Worm (Caenorhabditis elegans) whole organism, L2 larva: ENCODE measurements around the gene M02D8.7.
A peak's percentile ranks its signal among the peaks of the same experiment; 100 is the strongest.

Experiments used
- C34F6.9 ChIP-seq: fragments of 150-350 bp; optimal IDR thresholded peaks from 2 replicates; lab custom pipeline; 2014; ENCODE audit warnings: missing biosample characterization, missing genetic modification characterization
- R02D3.7 ChIP-seq: fragments of 150-350 bp; optimal IDR thresholded peaks from 2 replicates; lab custom pipeline; 2014; ENCODE audit warnings: missing biosample characterization, missing genetic modification characterization
- Y55F3AM.14 ChIP-seq: fragments of 200-800 bp; sonication (Bioruptor generic); optimal IDR thresholded peaks from 2 replicates; lab custom pipeline; 2018; ENCODE audit warnings: mild to moderate bottlenecking, missing genetic modification characterization, missing compliant biosample characterization
- ZK546.5 ChIP-seq: sonication (generic microtip); optimal IDR thresholded peaks from 2 replicates; lab custom pipeline; 2017; ENCODE audit warnings: missing biosample characterization, missing genetic modification characterization
- alr-1 ChIP-seq: fragments of 150-350 bp; optimal IDR thresholded peaks from 2 replicates; lab custom pipeline; 2014; ENCODE audit warnings: missing biosample characterization, missing genetic modification characterization
- aly-2 ChIP-seq: fragments of 150-350 bp; optimal IDR thresholded peaks from 2 replicates; lab custom pipeline; 2014; ENCODE audit warnings: missing biosample characterization, missing genetic modification characterization
- ama-1 ChIP-seq: fragments of 150-350 bp; optimal IDR thresholded peaks from 2 replicates; lab custom pipeline; 2018; ENCODE audit warnings: inconsistent platforms
- blmp-1 ChIP-seq: sonication (generic microtip); optimal IDR thresholded peaks from 2 replicates; lab custom pipeline; 2017; ENCODE audit warnings: missing genetic modification characterization, mild to moderate bottlenecking, missing compliant biosample characterization, antibody characterized with exemption, moderate library complexity; ENCODE audit not compliant: insufficient read depth
- ceh-16 ChIP-seq: fragments of 150-350 bp; optimal IDR thresholded peaks from 2 replicates; lab custom pipeline; 2014; ENCODE audit warnings: missing biosample characterization, missing genetic modification characterization
- ceh-82 ChIP-seq: fragments of 150-350 bp; optimal IDR thresholded peaks from 2 replicates; lab custom pipeline; 2014; ENCODE audit warnings: missing biosample characterization, missing genetic modification characterization
- crh-2 ChIP-seq: sonication (generic microtip); optimal IDR thresholded peaks from 2 replicates; lab custom pipeline; 2017; ENCODE audit warnings: missing biosample characterization, missing genetic modification characterization
- dmd-4 ChIP-seq: sonication (generic microtip); optimal IDR thresholded peaks from 2 replicates; lab custom pipeline; 2017; ENCODE audit warnings: missing biosample characterization, missing genetic modification characterization
- egl-27 ChIP-seq: sonication (generic microtip); optimal IDR thresholded peaks from 3 replicates; lab custom pipeline; 2017; ENCODE audit warnings: missing biosample characterization, missing genetic modification reagents, missing genetic modification characterization
- elt-1 ChIP-seq: fragments of 150-350 bp; optimal IDR thresholded peaks from 2 replicates; lab custom pipeline; 2014; ENCODE audit warnings: missing biosample characterization, missing genetic modification characterization
- elt-3 ChIP-seq: sonication (generic microtip); optimal IDR thresholded peaks from 2 replicates; lab custom pipeline; 2017; ENCODE audit warnings: missing biosample characterization, missing genetic modification characterization
- fos-1 ChIP-seq: fragments of 150-350 bp; optimal IDR thresholded peaks from 2 replicates; lab custom pipeline; 2014; ENCODE audit warnings: missing biosample characterization, missing genetic modification characterization
- gmeb-1 ChIP-seq: fragments of 150-350 bp; optimal IDR thresholded peaks from 2 replicates; lab custom pipeline; 2014; ENCODE audit warnings: missing biosample characterization, missing genetic modification characterization
- lin-11 ChIP-seq: fragments of 150-350 bp; sonication (generic microtip); optimal IDR thresholded peaks from 2 replicates; lab custom pipeline; 2014; ENCODE audit warnings: missing biosample characterization, missing genetic modification characterization, inconsistent platforms, mixed read lengths
- lin-39 ChIP-seq: fragments of 150-350 bp; optimal IDR thresholded peaks from 2 replicates; lab custom pipeline; 2014; ENCODE audit warnings: missing biosample characterization, missing genetic modification reagents, missing genetic modification characterization
- lsy-2 ChIP-seq, 2 experiments: fragments of 150-350 bp in 1 of 2; sonication (generic microtip) in 1 of 2; optimal IDR thresholded peaks; 2 replicates each; lab custom pipeline; 2014 to 2017; ENCODE audit warnings: missing biosample characterization in 2 of 2, missing genetic modification characterization in 2 of 2
- mab-5 ChIP-seq: fragments of 150-350 bp; optimal IDR thresholded peaks from 2 replicates; lab custom pipeline; 2014; ENCODE audit warnings: missing biosample characterization, missing genetic modification characterization
- mbf-1 ChIP-seq: sonication (generic microtip); optimal IDR thresholded peaks from 2 replicates; lab custom pipeline; 2017; ENCODE audit warnings: missing biosample characterization, missing genetic modification characterization
- nhr-10 ChIP-seq: sonication (generic microtip); optimal IDR thresholded peaks from 2 replicates; lab custom pipeline; 2017; ENCODE audit warnings: missing biosample characterization, missing genetic modification characterization
- nhr-11 ChIP-seq: fragments of 150-350 bp; optimal IDR thresholded peaks from 2 replicates; lab custom pipeline; 2014; ENCODE audit warnings: missing biosample characterization, missing genetic modification characterization
- nhr-12 ChIP-seq: fragments of 150-350 bp; optimal IDR thresholded peaks from 2 replicates; lab custom pipeline; 2014; ENCODE audit warnings: missing biosample characterization, missing genetic modification characterization
- nhr-129 ChIP-seq: fragments of 150-350 bp; optimal IDR thresholded peaks from 2 replicates; lab custom pipeline; 2014; ENCODE audit warnings: missing biosample characterization, missing genetic modification characterization
- nhr-21 ChIP-seq: fragments of 150-350 bp; optimal IDR thresholded peaks from 2 replicates; lab custom pipeline; 2014; ENCODE audit warnings: missing biosample characterization, missing genetic modification characterization
- nhr-23 ChIP-seq: fragments of 150-350 bp; optimal IDR thresholded peaks from 2 replicates; lab custom pipeline; 2014; ENCODE audit warnings: missing biosample characterization, missing genetic modification reagents, missing genetic modification characterization
- nhr-237 ChIP-seq: fragments of 150-350 bp; optimal IDR thresholded peaks from 2 replicates; lab custom pipeline; 2014; ENCODE audit warnings: missing biosample characterization, missing genetic modification characterization
- nhr-6 ChIP-seq: fragments of 150-350 bp; optimal IDR thresholded peaks from 2 replicates; lab custom pipeline; 2014; ENCODE audit warnings: missing biosample characterization, missing genetic modification characterization
- nhr-77 ChIP-seq: fragments of 150-350 bp; optimal IDR thresholded peaks from 2 replicates; lab custom pipeline; 2014; ENCODE audit warnings: missing biosample characterization, missing genetic modification characterization
- sem-4 ChIP-seq: fragments of 150-350 bp; optimal IDR thresholded peaks from 2 replicates; lab custom pipeline; 2014; ENCODE audit warnings: missing biosample characterization, missing genetic modification reagents, missing genetic modification characterization
- skn-1 ChIP-seq: sonication (generic microtip); optimal IDR thresholded peaks from 2 replicates; lab custom pipeline; 2017; ENCODE audit warnings: missing biosample characterization, missing genetic modification characterization
- sma-9 ChIP-seq, 2 experiments: fragments of 150-350 bp in 1 of 2; sonication (generic microtip) in 1 of 2; optimal IDR thresholded peaks; 2 replicates each; lab custom pipeline; 2014 to 2016; ENCODE audit warnings: missing genetic modification characterization in 2 of 2, mild to moderate bottlenecking in 1 of 2, missing biosample characterization in 1 of 2, missing compliant biosample characterization in 1 of 2, missing genetic modification reagents in 1 of 2, moderate library complexity in 1 of 2
- snpc-4 ChIP-seq: fragments of 150-350 bp; optimal IDR thresholded peaks from 2 replicates; lab custom pipeline; 2014; ENCODE audit warnings: missing biosample characterization, missing genetic modification characterization
- unc-62 ChIP-seq: fragments of 150-350 bp; optimal IDR thresholded peaks from 2 replicates; lab custom pipeline; 2014; ENCODE audit warnings: missing biosample characterization, missing genetic modification reagents, missing genetic modification characterization
- zag-1 ChIP-seq: fragments of 150-350 bp; optimal IDR thresholded peaks from 2 replicates; lab custom pipeline; 2014; ENCODE audit warnings: missing biosample characterization, missing genetic modification characterization
- ztf-11 ChIP-seq: sonication (generic microtip); optimal IDR thresholded peaks from 2 replicates; lab custom pipeline; 2017; ENCODE audit warnings: missing biosample characterization, missing genetic modification characterization
- ztf-4 ChIP-seq: fragments of 150-350 bp; optimal IDR thresholded peaks from 2 replicates; lab custom pipeline; 2014; ENCODE audit warnings: missing biosample characterization, missing genetic modification characterization

Gene M02D8.7

ce11 chrX:8745524-8745923, 2.7 kb upstream of the M02D8.7 start:
- TF ChIP-seq Y55F3AM.14 (GFP tag; lab: Kevin White, UChicago) (no peak), fos-1 (no peak), skn-1 (tag; lab: Kevin White, UChicago) (no peak)

- no peak for TF ChIP-seq nhr-77 (tag; lab: Kevin White, UChicago)
- no peak for TF ChIP-seq lin-11 (tag; lab: Kevin White, UChicago)
- no peak for TF ChIP-seq gmeb-1 (tag; lab: Kevin White, UChicago)
Observed at ce11 chrX:8744192-8744985, 1.6 kb upstream of the M02D8.7 start.

DNA sequence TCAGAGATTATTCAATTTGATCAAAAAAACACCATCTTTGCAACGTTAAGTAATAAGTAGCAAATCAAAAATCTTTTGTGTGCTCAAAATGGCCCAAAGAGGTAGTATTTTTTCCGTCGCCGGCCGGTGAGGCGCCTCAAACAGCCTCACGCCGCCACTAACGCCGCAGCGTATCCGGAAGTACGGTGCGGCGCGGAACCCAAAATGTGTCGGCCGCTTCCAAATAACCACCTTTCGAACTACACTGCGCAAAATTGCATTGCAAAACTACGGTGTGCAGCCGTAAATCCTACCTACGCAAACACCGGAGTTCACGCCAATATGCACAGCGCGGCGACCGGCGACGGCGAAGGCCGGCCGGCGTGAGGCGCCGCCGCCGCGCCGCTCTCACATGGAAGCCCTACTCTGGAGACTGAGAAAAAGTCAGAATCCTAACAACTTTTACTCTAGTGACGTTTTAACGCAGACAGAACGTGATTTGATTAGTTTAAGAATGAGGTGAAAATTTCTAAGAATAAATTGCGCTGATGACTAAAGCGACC, 1.1 kb downstream of the M02D8.7 start:
- TF ChIP-seq nhr-23 (tag; lab: Kevin White, UChicago) (no peak), snpc-4 (peak; percentile 1), lin-11 (tag; lab: Kevin White, UChicago) (no peak), nhr-77 (tag; lab: Kevin White, UChicago) (no peak)

DNA sequence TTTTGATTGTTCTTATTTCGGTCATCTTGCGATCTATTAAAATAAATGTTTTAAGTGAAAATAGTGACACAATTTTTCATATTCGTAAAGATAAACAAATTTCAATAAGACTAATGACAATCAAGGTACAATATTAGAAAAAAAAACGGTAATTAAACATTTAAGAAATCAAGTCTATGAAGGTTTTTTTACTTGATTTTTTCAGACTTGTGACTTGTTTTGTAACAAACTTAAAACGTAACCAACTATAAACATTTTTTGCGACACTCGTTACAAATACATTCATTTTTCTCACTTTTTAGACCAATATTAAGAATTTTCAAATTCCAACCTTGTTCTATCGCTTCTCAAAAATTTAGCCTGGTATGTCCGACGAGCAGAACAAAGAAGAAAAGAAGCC, 3.4 kb downstream of the M02D8.7 start, which contains the start of gene M02D8.2:
Gene M02D8.2 (plus strand): TSS at position 301 of the 400 bp plus-strand sequence.
- TF ChIP-seq elt-1 (tag; lab: Kevin White, UChicago) (no peak), alr-1 (tag; lab: Kevin White, UChicago) (no peak), mbf-1 (tag; lab: Kevin White, UChicago) (no peak), ceh-82 (tag; lab: Kevin White, UChicago) (no peak), ztf-11 (tag; lab: Kevin White, UChicago) (no peak), zag-1 (tag; lab: Kevin White, UChicago) (no peak), nhr-6 (tag; lab: Kevin White, UChicago) (no peak), ztf-4 (tag; lab: Kevin White, UChicago) (no peak), nhr-237 (no peak), ZK546.5 (tag; lab: Kevin White, UChicago) (no peak), gmeb-1 (tag; lab: Kevin White, UChicago) (no peak), nhr-10 (no peak), mab-5 (tag; lab: Kevin White, UChicago) (no peak), fos-1 (no peak), elt-3 (tag; lab: Kevin White, UChicago) (no peak), C34F6.9 (no peak), blmp-1 (tag; lab: Kevin White, UChicago) (no peak)
- TF ChIP-seq, all 48 proteins: peak for 0

DNA sequence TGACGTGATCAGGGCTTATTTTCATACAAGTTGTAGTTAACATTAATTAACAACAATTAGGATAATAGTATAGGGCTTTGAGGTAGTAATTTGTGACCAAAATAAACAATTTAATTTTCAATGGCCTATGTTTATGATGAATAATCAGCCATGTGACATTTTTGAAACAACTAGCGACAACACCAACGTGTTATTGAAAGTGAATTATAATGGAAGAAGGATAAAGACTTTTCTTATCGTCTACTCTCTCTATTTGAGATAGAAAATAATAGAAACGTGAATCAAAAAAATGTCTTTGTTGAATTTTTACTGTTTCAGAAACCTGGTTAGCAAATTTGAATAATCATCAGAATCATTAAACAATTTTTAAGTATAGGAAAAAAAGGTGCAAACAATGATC, 5.0 kb downstream of the M02D8.7 start:
- TF ChIP-seq ceh-82 (tag; lab: Kevin White, UChicago) (no peak), lsy-2 (tag; optimal IDR thresholded peaks at IDR 0.05; lab: Kevin White, UChicago) (no peak), sma-9 (GFP tag; optimal IDR thresholded peaks at IDR 0.05; lab: Kevin White, UChicago) (no peak), sma-9 (tag; optimal IDR thresholded peaks at IDR 0.05; lab: Kevin White, UChicago) (no peak), aly-2 (tag; lab: Kevin White, UChicago) (no peak), ztf-11 (tag; lab: Kevin White, UChicago) (no peak), ama-1 (no peak), fos-1 (no peak), nhr-10 (no peak), nhr-11 (no peak), gmeb-1 (tag; lab: Kevin White, UChicago) (no peak), C34F6.9 (no peak), lin-39 (no peak), ztf-4 (tag; lab: Kevin White, UChicago) (no peak), elt-1 (tag; lab: Kevin White, UChicago) (no peak)
- TF ChIP-seq, all 48 proteins: peak for 0

- TF ChIP-seq nhr-12 (tag; lab: Kevin White, UChicago) (no peak), C34F6.9 (peak; percentile 55), sma-9 (GFP tag; optimal IDR thresholded peaks at IDR 0.05; lab: Kevin White, UChicago) (peak; percentile 5), sma-9 (tag; optimal IDR thresholded peaks at IDR 0.05; lab: Kevin White, UChicago) (no peak), egl-27 (tag; lab: Kevin White, UChicago) (no peak), unc-62 (GFP tag; lab: Kevin White, UChicago) (no peak), mab-5 (tag; lab: Kevin White, UChicago) (no peak), lsy-2 (tag; optimal IDR thresholded peaks at IDR 0.05; lab: Kevin White, UChicago) (peak in 1 of 2 experiments; percentile 61), fos-1 (peak; percentile 55), sem-4 (peak; percentile 17), crh-2 (tag; lab: Kevin White, UChicago) (peak; percentile 58), nhr-21 (tag; lab: Kevin White, UChicago) (peak; percentile 36), nhr-23 (tag; lab: Kevin White, UChicago) (no peak), nhr-129 (tag; lab: Kevin White, UChicago) (peak; percentile 47), nhr-77 (tag; lab: Kevin White, UChicago) (no peak), nhr-11 (no peak), dmd-4 (tag; lab: Kevin White, UChicago) (no peak), ceh-16 (tag; lab: Kevin White, UChicago) (no peak), skn-1 (tag; lab: Kevin White, UChicago) (no peak), alr-1 (tag; lab: Kevin White, UChicago) (no peak), R02D3.7 (tag; lab: Kevin White, UChicago) (no peak)
- TF ChIP-seq, all 48 proteins: peak for 8
Observed at ce11 chrX:8736965-8737464, 5.8 kb downstream of the M02D8.7 start, which contains the start of gene M02D8.3. M02D8.3 (minus strand) TSS chrX:8737015.
